Fruit fly (Drosophila melanogaster) whole organism, adult: ENCODE results near the gene CCDC53.

Experiments used
- CG11617 ChIP-seq: fragments of 200-800 bp; sonication (Bioruptor generic); optimal IDR thresholded peaks from 2 replicates; lab custom pipeline; 2017; ENCODE audit warnings: mild to moderate bottlenecking, missing biosample characterization, missing genetic modification reagents, missing genetic modification characterization
- CG12768 ChIP-seq: fragments of 200-800 bp; sonication (Bioruptor generic); optimal IDR thresholded peaks from 2 replicates; lab custom pipeline; 2017; ENCODE audit warnings: missing biosample characterization, missing genetic modification characterization, mild to moderate bottlenecking, moderate library complexity, missing genetic modification reagents
- CG33017 ChIP-seq: fragments of 200-800 bp; sonication (Bioruptor generic); optimal IDR thresholded peaks from 2 replicates; lab custom pipeline; 2018; ENCODE audit warnings: missing biosample characterization, mild to moderate bottlenecking, missing genetic modification characterization, moderate library complexity
- Clk ChIP-seq: fragments of 200-800 bp; sonication (Bioruptor generic); optimal IDR thresholded peaks from 2 replicates; lab custom pipeline; 2017; ENCODE audit warnings: missing biosample characterization, missing genetic modification characterization
- Hr96 ChIP-seq: fragments of 200-800 bp; sonication (Bioruptor generic); optimal IDR thresholded peaks from 2 replicates; lab custom pipeline; 2016; ENCODE audit warnings: missing biosample characterization, missing genetic modification characterization
- Mnt ChIP-seq: fragments of 200-800 bp; sonication (Bioruptor generic); optimal IDR thresholded peaks from 2 replicates; lab custom pipeline; 2016; ENCODE audit warnings: missing biosample characterization, mild to moderate bottlenecking, missing genetic modification characterization
- bab1 ChIP-seq: fragments of 200-800 bp; sonication (Bioruptor generic); optimal IDR thresholded peaks from 3 replicates; lab custom pipeline; 2019; ENCODE audit warnings: missing biosample characterization, mild to moderate bottlenecking, missing genetic modification characterization, moderate library complexity
- cic ChIP-seq: fragments of 200-800 bp; sonication (Bioruptor generic); optimal IDR thresholded peaks from 2 replicates; lab custom pipeline; 2017; ENCODE audit warnings: missing biosample characterization, mild to moderate bottlenecking, missing genetic modification characterization, moderate library complexity
- cnc ChIP-seq, 2 experiments: fragments of >200 bp; optimal IDR thresholded peaks; 2 replicates each; lab custom pipeline; 2017
- kay ChIP-seq: fragments of 200-800 bp; sonication (Bioruptor generic); peaks from one replicate; lab custom pipeline; 2016; ENCODE audit warnings: missing biosample characterization, missing genetic modification characterization, borderline replicate concordance
- ovo ChIP-seq: fragments of 200-800 bp; sonication (Bioruptor generic); optimal IDR thresholded peaks from 2 replicates; lab custom pipeline; 2016; ENCODE audit warnings: missing biosample characterization, missing genetic modification characterization
- tj ChIP-seq: fragments of 200-800 bp; sonication (Bioruptor generic); optimal IDR thresholded peaks from 3 replicates; lab custom pipeline; 2017; ENCODE audit warnings: missing biosample characterization, mild to moderate bottlenecking, missing genetic modification characterization, moderate library complexity
- toe ChIP-seq: fragments of 200-800 bp; sonication (Bioruptor generic); optimal IDR thresholded peaks from 2 replicates; lab custom pipeline; 2016; ENCODE audit warnings: missing biosample characterization, missing genetic modification characterization

DNA sequence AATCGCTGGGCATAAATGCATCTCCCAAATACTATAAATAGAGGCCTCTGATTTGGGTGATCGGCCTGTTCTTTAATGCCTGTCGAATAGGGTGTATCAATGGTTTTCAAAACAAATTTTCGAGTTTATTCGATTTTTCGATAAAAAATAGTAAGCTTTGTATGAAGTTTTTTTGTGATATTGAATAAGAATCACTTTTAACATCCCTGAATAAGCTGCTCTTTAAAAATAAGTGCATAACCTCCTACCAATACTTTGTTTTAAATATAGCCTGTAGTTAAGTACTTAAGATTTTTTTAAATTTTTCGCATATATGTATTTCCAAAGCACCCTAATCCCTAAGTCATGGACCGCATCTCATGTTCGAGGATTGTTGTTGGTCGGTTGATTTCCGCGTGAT is 39.7 kb downstream of the CCDC53 start:
- TF ChIP-seq ovo (GFP tag; lab: Kevin White, UChicago) (no peak), cnc (optimal IDR thresholded peaks at IDR 0.05; lab: Kevin White, UChicago) (no peak), tj (GFP tag; lab: Kevin White, UChicago) (no peak), Clk (GFP tag; lab: Kevin White, UChicago) (no peak), cic (GFP tag; lab: Kevin White, UChicago) (no peak), bab1 (GFP tag; lab: Kevin White, UChicago) (no peak), Mnt (GFP tag; lab: Kevin White, UChicago) (no peak), CG12768 (GFP tag; lab: Kevin White, UChicago) (no peak), CG33017 (tag; lab: Kevin White, UChicago) (no peak), Hr96 (no peak), kay (GFP tag; lab: Kevin White, UChicago) (no peak), toe (GFP tag; lab: Kevin White, UChicago) (no peak), CG11617 (GFP tag; lab: Kevin White, UChicago) (no peak)
